Worm (Caenorhabditis elegans) whole organism, L4 larva: ENCODE measurements around the gene flp-21.

Source experiments
- F44E2.7 ChIP-seq: fragments of 200-800 bp; sonication (Bioruptor generic); IDR thresholded peaks from 2 replicates; pipeline ENCODE4 v2.1.2; 2022; ENCODE audit warnings: missing genetic modification characterization, missing compliant biosample characterization
- F49E8.2 ChIP-seq: sonication (generic microtip); optimal IDR thresholded peaks from 2 replicates; lab custom pipeline; 2016; ENCODE audit warnings: missing compliant biosample characterization, mild to moderate bottlenecking, missing genetic modification characterization, borderline replicate concordance
- T20F7.1 ChIP-seq: fragments of 200-800 bp; sonication (Bioruptor generic); optimal IDR thresholded peaks from 2 replicates; lab custom pipeline; 2018; ENCODE audit warnings: mild to moderate bottlenecking, missing genetic modification characterization, missing compliant biosample characterization
- ZK337.2 ChIP-seq: fragments of 200-800 bp; sonication (Bioruptor generic); IDR thresholded peaks from 2 replicates; pipeline ENCODE4 v1.3.6; 2022; ENCODE audit warnings: missing genetic modification reagents, missing genetic modification characterization, missing compliant biosample characterization
- ZK546.5 ChIP-seq, 2 experiments: sonication (generic microtip); optimal IDR thresholded peaks; 2 replicates each; lab custom pipeline; 2017; ENCODE audit warnings: missing biosample characterization in 2 of 2, missing genetic modification characterization in 2 of 2
- aha-1 ChIP-seq: fragments of 150-350 bp; peaks from one replicate; lab custom pipeline; 2014; ENCODE audit warnings: missing biosample characterization, missing genetic modification characterization
- aly-2 ChIP-seq: sonication (generic microtip); optimal IDR thresholded peaks from 2 replicates; lab custom pipeline; 2018; ENCODE audit warnings: missing biosample characterization, missing genetic modification characterization
- ama-1 ChIP-seq: fragments of 150-350 bp; optimal IDR thresholded peaks from 2 replicates; lab custom pipeline; 2014; ENCODE audit warnings: inconsistent platforms, mixed read lengths
- ceh-20 ChIP-seq: fragments of 200-800 bp; sonication (Bioruptor generic); IDR thresholded peaks from 2 replicates; pipeline ENCODE4 v1.3.6; 2022; ENCODE audit warnings: missing genetic modification reagents, missing genetic modification characterization, missing compliant biosample characterization
- ceh-28 ChIP-seq: fragments of 150-350 bp; optimal IDR thresholded peaks from 2 replicates; lab custom pipeline; 2014; ENCODE audit warnings: missing biosample characterization, missing genetic modification reagents, missing genetic modification characterization
- ceh-44 ChIP-seq: fragments of 200-800 bp; sonication (Bioruptor generic); IDR thresholded peaks from 2 replicates; pipeline ENCODE4 v1.3.6; 2022; ENCODE audit warnings: missing genetic modification reagents, missing genetic modification characterization, missing compliant biosample characterization
- ceh-82 ChIP-seq: sonication (generic microtip); optimal IDR thresholded peaks from 2 replicates; lab custom pipeline; 2017; ENCODE audit warnings: missing biosample characterization, missing genetic modification characterization
- ces-1 ChIP-seq: fragments of 150-350 bp; sonication (generic microtip); optimal IDR thresholded peaks from 4 replicates; lab custom pipeline; 2014; ENCODE audit warnings: missing biosample characterization, missing genetic modification reagents, missing genetic modification characterization
- cey-2 ChIP-seq: sonication (generic microtip); optimal IDR thresholded peaks from 3 replicates; lab custom pipeline; 2017; ENCODE audit warnings: missing genetic modification characterization, mild to moderate bottlenecking, missing compliant biosample characterization, antibody characterized with exemption, borderline replicate concordance; ENCODE audit not compliant: insufficient read depth
- daf-19 ChIP-seq: fragments of 200-800 bp; sonication (Bioruptor generic); conservative IDR thresholded peaks from 2 replicates; pipeline ENCODE4 v1.3.6; 2022; ENCODE audit warnings: missing genetic modification characterization, missing compliant biosample characterization
- daf-8 ChIP-seq: fragments of 200-800 bp; sonication (Bioruptor generic); IDR thresholded peaks from 2 replicates; pipeline ENCODE4 v1.3.6; 2022; ENCODE audit warnings: missing genetic modification characterization, missing compliant biosample characterization
- dmd-8 ChIP-seq: fragments of 200-800 bp; sonication (Bioruptor generic); IDR thresholded peaks from 2 replicates; pipeline ENCODE4 v1.3.6; 2022; ENCODE audit warnings: missing genetic modification characterization, missing compliant biosample characterization
- dve-1 ChIP-seq: sonication (generic microtip); optimal IDR thresholded peaks from 2 replicates; lab custom pipeline; 2017; ENCODE audit warnings: antibody characterized with exemption, mild to moderate bottlenecking, missing genetic modification characterization, missing compliant biosample characterization; ENCODE audit not compliant: insufficient read depth
- egl-27 ChIP-seq: sonication (generic microtip); optimal IDR thresholded peaks from 3 replicates; lab custom pipeline; 2017; ENCODE audit warnings: missing biosample characterization, missing genetic modification reagents, missing genetic modification characterization
- egl-43 ChIP-seq: fragments of 200-800 bp; sonication (Bioruptor generic); IDR thresholded peaks from 2 replicates; pipeline ENCODE4 v1.3.6; 2022; ENCODE audit warnings: missing genetic modification reagents, missing genetic modification characterization, missing compliant biosample characterization
- fkh-10 ChIP-seq: fragments of 150-350 bp; optimal IDR thresholded peaks from 2 replicates; lab custom pipeline; 2014; ENCODE audit warnings: missing biosample characterization, missing genetic modification reagents, missing genetic modification characterization
- gei-8 ChIP-seq: fragments of 200-800 bp; sonication (Bioruptor generic); optimal IDR thresholded peaks from 2 replicates; lab custom pipeline; 2018; ENCODE audit warnings: mild to moderate bottlenecking, missing genetic modification characterization, missing compliant biosample characterization
- hlh-30 ChIP-seq: sonication (generic microtip); optimal IDR thresholded peaks from 2 replicates; lab custom pipeline; 2017; ENCODE audit warnings: antibody characterized with exemption, mild to moderate bottlenecking, missing genetic modification characterization, missing compliant biosample characterization; ENCODE audit not compliant: insufficient read depth
- lin-38 ChIP-seq: fragments of 200-800 bp; sonication (Bioruptor generic); IDR thresholded peaks from 2 replicates; pipeline ENCODE4 v1.3.6; 2022; ENCODE audit warnings: missing genetic modification reagents, missing genetic modification characterization, missing compliant biosample characterization
- lir-3 ChIP-seq: sonication (generic microtip); optimal IDR thresholded peaks from 2 replicates; lab custom pipeline; 2016; ENCODE audit warnings: mild to moderate bottlenecking, missing genetic modification characterization, missing compliant biosample characterization
- mdt-29 ChIP-seq: fragments of 200-800 bp; sonication (Bioruptor generic); IDR thresholded peaks from 2 replicates; pipeline ENCODE4 v1.3.6; 2022; ENCODE audit warnings: missing genetic modification reagents, missing genetic modification characterization, missing compliant biosample characterization
- mxl-3 ChIP-seq: fragments of 200-800 bp; sonication (Bioruptor generic); optimal IDR thresholded peaks from 2 replicates; lab custom pipeline; 2018; ENCODE audit warnings: mild to moderate bottlenecking, missing genetic modification characterization, missing compliant biosample characterization
- nhr-10 ChIP-seq: fragments of 150-350 bp; optimal IDR thresholded peaks from 2 replicates; lab custom pipeline; 2014; ENCODE audit warnings: missing biosample characterization, missing genetic modification characterization
- nhr-237 ChIP-seq: sonication (generic microtip); optimal IDR thresholded peaks from 2 replicates; lab custom pipeline; 2017; ENCODE audit warnings: missing biosample characterization, missing genetic modification characterization
- nhr-25 ChIP-seq: sonication (generic microtip); optimal IDR thresholded peaks from 2 replicates; lab custom pipeline; 2017; ENCODE audit warnings: missing genetic modification characterization, mild to moderate bottlenecking, missing compliant biosample characterization, antibody characterized with exemption, moderate library complexity, borderline replicate concordance; ENCODE audit not compliant: insufficient read depth
- nhr-28 ChIP-seq: fragments of 150-350 bp; optimal IDR thresholded peaks from 2 replicates; lab custom pipeline; 2014; ENCODE audit warnings: missing biosample characterization, missing genetic modification characterization
- nhr-48 ChIP-seq: sonication (generic microtip); optimal IDR thresholded peaks from 2 replicates; lab custom pipeline; 2016; ENCODE audit warnings: mild to moderate bottlenecking, missing genetic modification characterization, missing compliant biosample characterization
- nhr-6 ChIP-seq: fragments of 150-350 bp; optimal IDR thresholded peaks from 2 replicates; lab custom pipeline; 2014; ENCODE audit warnings: missing biosample characterization, missing genetic modification characterization
- pha-4 ChIP-seq, 2 experiments: fragments of 150-350 bp in 1 of 2; fragments of 200-800 bp in 1 of 2; sonication (Bioruptor generic) in 1 of 2; IDR thresholded peaks in 1 of 2; optimal IDR thresholded peaks in 1 of 2; 2 replicates each; pipeline versions ENCODE4 v1.3.6 to Lab custom; 2014 to 2022; ENCODE audit warnings: missing genetic modification characterization in 2 of 2, missing genetic modification reagents in 2 of 2, missing biosample characterization in 1 of 2, missing compliant biosample characterization in 1 of 2
- php-3 ChIP-seq: fragments of 200-800 bp; sonication (Bioruptor generic); IDR thresholded peaks from 2 replicates; pipeline ENCODE4 v1.3.6; 2022; ENCODE audit warnings: missing genetic modification reagents, missing genetic modification characterization, missing compliant biosample characterization
- pqm-1 ChIP-seq: sonication (generic microtip); optimal IDR thresholded peaks from 2 replicates; lab custom pipeline; 2017; ENCODE audit warnings: missing biosample characterization, missing genetic modification characterization
- tag-97 ChIP-seq: fragments of 200-800 bp; sonication (Bioruptor generic); IDR thresholded peaks from 2 replicates; pipeline ENCODE4 v1.3.6; 2022; ENCODE audit warnings: missing genetic modification characterization, missing compliant biosample characterization
- unc-130 ChIP-seq: sonication (generic microtip); optimal IDR thresholded peaks from 2 replicates; lab custom pipeline; 2016; ENCODE audit warnings: missing genetic modification reagents, missing genetic modification characterization, missing compliant biosample characterization
- unc-62 ChIP-seq, 3 experiments: fragments of 150-350 bp in 1 of 3; sonication (generic microtip); optimal IDR thresholded peaks in 2 of 3; peaks in 1 of 3; 1 replicate in 1 of 3; 2 replicates in 2 of 3; lab custom pipeline; 2014 to 2017; ENCODE audit warnings: missing biosample characterization in 3 of 3, missing genetic modification characterization in 3 of 3, missing genetic modification reagents in 3 of 3, missing genotype in 1 of 3
- zfp-2 ChIP-seq: sonication (generic microtip); optimal IDR thresholded peaks from 2 replicates; lab custom pipeline; 2016; ENCODE audit warnings: mild to moderate bottlenecking, missing genetic modification characterization, missing compliant biosample characterization
- zip-11 ChIP-seq: fragments of 200-800 bp; sonication (Bioruptor generic); IDR thresholded peaks from 2 replicates; pipeline ENCODE4 v1.3.6; 2022; ENCODE audit warnings: missing genetic modification characterization, missing compliant biosample characterization
- zip-2 ChIP-seq: fragments of 150-350 bp; optimal IDR thresholded peaks from 2 replicates; lab custom pipeline; 2014; ENCODE audit warnings: missing biosample characterization, missing genetic modification characterization

flp-21 gene

DNA sequence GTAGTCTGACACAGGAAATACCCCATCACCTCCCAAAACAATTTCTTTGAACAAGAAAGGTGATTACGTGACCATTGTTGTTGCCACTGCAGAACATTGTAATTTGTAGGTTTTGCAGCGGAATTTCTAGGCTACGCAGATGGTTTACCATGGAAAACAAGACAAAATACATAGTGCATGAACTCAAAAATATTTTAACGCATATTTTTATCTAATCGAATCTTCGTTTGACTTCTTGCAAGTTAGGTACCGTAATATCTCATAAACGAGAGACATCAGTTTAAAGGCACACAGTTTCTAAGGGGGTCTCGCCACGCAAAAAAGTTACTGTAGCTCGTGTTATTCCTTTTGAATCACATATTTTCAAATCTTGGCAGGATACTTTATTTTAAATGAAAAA lies 14.2 kb upstream of the flp-21 start:
- TF ChIP-seq zip-2 (tag; lab: Kevin White, UChicago): no peak
- peak; percentile 37 for TF ChIP-seq nhr-28
- TF ChIP-seq aha-1 (tag; lab: Kevin White, UChicago): peak; percentile 57
- TF ChIP-seq pha-4 (GFP tag; IDR thresholded peaks at IDR 0.05; lab: Robert Waterston, UW): 0 out of 2 replicates have a peak, but pooled peaks have one; percentile 12
- no peak for TF ChIP-seq pha-4 (tag; optimal IDR thresholded peaks at IDR 0.05; lab: Kevin White, UChicago)
- TF ChIP-seq ceh-28 (tag; lab: Kevin White, UChicago): no peak
- TF ChIP-seq lin-38 (GFP tag; lab: Robert Waterston, UW): peak; percentile 48; the same call in 1 of the 2 replicates
- peak; percentile 39 for TF ChIP-seq F49E8.2

DNA sequence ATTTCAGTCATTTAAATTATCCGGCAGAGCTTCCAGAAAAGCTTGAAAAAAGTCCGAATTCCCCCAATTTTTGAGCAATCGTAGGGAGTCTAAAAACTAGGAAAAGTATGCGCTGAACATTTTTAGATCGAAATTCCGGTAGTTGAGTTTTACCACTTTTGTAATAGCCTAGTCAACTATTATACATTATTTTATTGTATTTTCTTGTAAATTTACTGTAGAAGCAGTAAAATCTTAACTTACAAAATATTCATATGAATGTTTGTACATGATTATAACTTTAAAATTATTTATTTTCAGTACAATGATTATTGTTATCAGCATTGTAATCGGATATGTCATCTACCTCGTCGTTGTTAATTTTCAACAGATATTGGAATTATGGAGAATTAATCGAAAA lies 11.7 kb upstream of the flp-21 start, which contains the start of gene cyp-32A1:
Gene cyp-32A1, plus strand, starts transcription at position 301 of the 400 bp plus-strand sequence.
- TF ChIP-seq ama-1 (lab: Kevin White, UChicago): no peak
- TF ChIP-seq zip-11: no peak

DNA sequence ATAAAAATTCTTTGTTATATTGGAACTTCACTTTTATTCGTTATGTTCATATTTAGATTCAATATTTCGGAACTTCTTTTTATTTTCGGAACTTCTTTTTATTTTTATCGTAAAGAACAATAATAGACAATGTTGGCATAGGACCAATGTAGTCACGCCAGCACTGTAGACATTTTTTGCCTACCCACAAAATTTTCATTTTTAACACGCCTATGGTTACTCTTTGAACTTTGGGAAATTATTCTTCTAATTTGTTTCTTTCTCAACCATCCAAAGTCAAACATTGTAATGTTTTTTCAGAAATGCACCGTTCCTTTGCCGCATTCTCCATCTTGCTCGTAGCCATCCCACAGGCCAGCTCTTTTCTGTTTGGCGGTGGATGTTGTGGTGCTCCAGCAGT lies 8.1 kb upstream of the flp-21 start, which contains the start of gene C26F1.1:
Gene C26F1.1, plus strand, starts transcription at position 301 of the 400 bp plus-strand sequence.
- no peak for TF ChIP-seq daf-19 (GFP tag; lab: Robert Waterston, UW)
- peak in 1 of 2 experiments; percentile 2 for TF ChIP-seq unc-62 (GFP tag; optimal IDR thresholded peaks at IDR 0.05 in 1 of 2; lab: Kevin White, UChicago)
- TF ChIP-seq unc-62 (tag; optimal IDR thresholded peaks at IDR 0.05; lab: Kevin White, UChicago): no peak
- no peak for TF ChIP-seq dmd-8 (GFP tag; lab: Robert Waterston, UW)

DNA sequence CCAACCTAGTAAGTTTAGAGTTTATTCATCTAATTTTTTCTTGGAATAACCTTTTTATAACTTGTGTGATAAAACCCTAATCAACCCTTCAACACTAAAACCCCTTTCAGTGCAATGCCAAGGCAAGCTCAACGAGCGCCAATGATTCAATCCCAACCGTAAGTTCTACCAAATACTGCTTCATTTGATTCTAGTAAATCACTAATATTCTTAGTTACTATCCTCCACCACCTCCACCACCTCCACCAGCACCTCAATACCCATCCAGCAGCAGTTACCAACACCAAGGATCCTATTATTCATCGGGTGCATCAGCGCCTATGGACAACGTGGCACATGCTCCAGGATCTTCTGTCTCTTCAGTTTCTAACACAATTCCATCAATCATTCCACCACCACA lies 7.3 kb upstream of the flp-21 start:
- TF ChIP-seq unc-62 (GFP tag; optimal IDR thresholded peaks at IDR 0.05 in 1 of 2; lab: Kevin White, UChicago): peak in 1 of 2 experiments; percentile 93
- no peak for TF ChIP-seq unc-62 (tag; optimal IDR thresholded peaks at IDR 0.05; lab: Kevin White, UChicago)
- 0 out of 2 replicates have a peak, but pooled peaks have one; percentile 38 for TF ChIP-seq ceh-20 (GFP tag; lab: Robert Waterston, UW)
- TF ChIP-seq ces-1 (GFP tag; lab: Kevin White, UChicago): no peak
- TF ChIP-seq, all 104 proteins: peak for 2

DNA sequence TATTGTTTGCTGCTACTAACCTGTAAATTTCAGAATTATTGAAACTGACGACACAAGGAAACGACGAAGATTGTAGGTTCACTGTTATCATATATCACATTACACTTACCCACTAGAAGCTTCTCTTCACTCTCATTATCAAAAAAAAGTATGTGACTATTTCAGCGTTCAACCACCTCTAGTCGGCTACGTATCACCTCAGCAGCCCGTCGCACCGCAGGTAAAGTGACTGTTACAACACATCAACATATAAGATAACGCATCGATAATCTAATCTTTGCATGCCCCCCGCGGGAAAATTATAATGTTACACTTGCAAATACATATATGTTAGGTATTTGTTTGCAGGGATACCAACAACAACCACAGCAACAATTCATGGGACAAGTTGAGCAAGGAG lies 6.5 kb upstream of the flp-21 start:
- TF ChIP-seq daf-19 (GFP tag; lab: Robert Waterston, UW) (no peak), mdt-29 (GFP tag; lab: Robert Waterston, UW) (no peak), fkh-10 (GFP tag; lab: Kevin White, UChicago) (no peak), cey-2 (tag; lab: Kevin White, UChicago) (no peak), ZK546.5 (tag; optimal IDR thresholded peaks at IDR 0.05; lab: Kevin White, UChicago) (no peak), ZK337.2 (GFP tag; lab: Robert Waterston, UW) (no peak), nhr-6 (tag; lab: Kevin White, UChicago) (no peak), daf-8 (GFP tag; lab: Robert Waterston, UW) (no peak), ceh-82 (tag; lab: Kevin White, UChicago) (no peak), gei-8 (GFP tag; lab: Kevin White, UChicago) (no peak), egl-27 (tag; lab: Kevin White, UChicago) (no peak), aha-1 (tag; lab: Kevin White, UChicago) (no peak), nhr-28 (peak; percentile 50), ceh-20 (GFP tag; lab: Robert Waterston, UW) (no peak), ceh-44 (GFP tag; lab: Robert Waterston, UW) (no peak), nhr-10 (tag; lab: Kevin White, UChicago) (no peak), egl-43 (GFP tag; lab: Robert Waterston, UW) (no peak), mxl-3 (peak; percentile 13), php-3 (no peak), dve-1 (tag; lab: Kevin White, UChicago) (peak; percentile 71), unc-130 (GFP tag; lab: Kevin White, UChicago) (no peak), nhr-237 (no peak), F44E2.7 (GFP tag; lab: Robert Waterston, UW) (no peak), T20F7.1 (GFP tag; lab: Kevin White, UChicago) (no peak), tag-97 (GFP tag; lab: Robert Waterston, UW) (no peak), hlh-30 (peak; percentile 57), nhr-25 (tag; lab: Kevin White, UChicago) (no peak), zfp-2 (tag; lab: Kevin White, UChicago) (no peak), nhr-48 (tag; lab: Kevin White, UChicago) (peak; percentile 52), lir-3 (tag; lab: Kevin White, UChicago) (no peak), aly-2 (tag; lab: Kevin White, UChicago) (no peak), pqm-1 (tag; lab: Kevin White, UChicago) (peak; percentile 83)
